Fruit fly (Drosophila melanogaster) whole organism, adult: ENCODE results near the gene mthl5.
A peak's percentile ranks its signal among the peaks of the same experiment; 100 is the strongest.

ENCODE experiments used
- CG11617 ChIP-seq: fragments of 200-800 bp; sonication (Bioruptor generic); optimal IDR thresholded peaks from 2 replicates; lab custom pipeline; 2017; ENCODE audit warnings: mild to moderate bottlenecking, missing biosample characterization, missing genetic modification reagents, missing genetic modification characterization
- CG12768 ChIP-seq: fragments of 200-800 bp; sonication (Bioruptor generic); optimal IDR thresholded peaks from 2 replicates; lab custom pipeline; 2017; ENCODE audit warnings: missing biosample characterization, missing genetic modification characterization, mild to moderate bottlenecking, moderate library complexity, missing genetic modification reagents
- CG14711 ChIP-seq: fragments of 200-800 bp; sonication (Bioruptor generic); optimal IDR thresholded peaks from 2 replicates; lab custom pipeline; 2018; ENCODE audit warnings: missing biosample characterization, mild to moderate bottlenecking, missing genetic modification characterization, moderate library complexity
- CG1620 ChIP-seq: fragments of 200-800 bp; sonication (Bioruptor generic); optimal IDR thresholded peaks from 2 replicates; lab custom pipeline; 2016; ENCODE audit warnings: missing biosample characterization, missing genetic modification characterization
- CG33017 ChIP-seq: fragments of 200-800 bp; sonication (Bioruptor generic); optimal IDR thresholded peaks from 2 replicates; lab custom pipeline; 2018; ENCODE audit warnings: missing biosample characterization, mild to moderate bottlenecking, missing genetic modification characterization, moderate library complexity
- CG5204 ChIP-seq: fragments of 200-800 bp; sonication (Bioruptor generic); optimal IDR thresholded peaks from 2 replicates; lab custom pipeline; 2016; ENCODE audit warnings: missing biosample characterization, missing genetic modification characterization
- CG7045 ChIP-seq: fragments of 200-800 bp; sonication (Bioruptor generic); optimal IDR thresholded peaks from 2 replicates; lab custom pipeline; 2017; ENCODE audit warnings: missing biosample characterization, mild to moderate bottlenecking, missing genetic modification characterization
- CG7101 ChIP-seq: fragments of 200-800 bp; sonication (Bioruptor generic); optimal IDR thresholded peaks from 2 replicates; lab custom pipeline; 2018; ENCODE audit warnings: missing biosample characterization, mild to moderate bottlenecking, missing genetic modification characterization, moderate library complexity
- Clk ChIP-seq: fragments of 200-800 bp; sonication (Bioruptor generic); optimal IDR thresholded peaks from 2 replicates; lab custom pipeline; 2017; ENCODE audit warnings: missing biosample characterization, missing genetic modification characterization
- Crg-1 ChIP-seq: fragments of 200-800 bp; sonication (Bioruptor generic); optimal IDR thresholded peaks from 2 replicates; lab custom pipeline; 2016; ENCODE audit warnings: missing biosample characterization, missing genetic modification characterization
- Hr96 ChIP-seq: fragments of 200-800 bp; sonication (Bioruptor generic); optimal IDR thresholded peaks from 2 replicates; lab custom pipeline; 2016; ENCODE audit warnings: missing biosample characterization, missing genetic modification characterization
- Mnt ChIP-seq: fragments of 200-800 bp; sonication (Bioruptor generic); optimal IDR thresholded peaks from 2 replicates; lab custom pipeline; 2016; ENCODE audit warnings: missing biosample characterization, mild to moderate bottlenecking, missing genetic modification characterization
- bab1 ChIP-seq: fragments of 200-800 bp; sonication (Bioruptor generic); optimal IDR thresholded peaks from 3 replicates; lab custom pipeline; 2019; ENCODE audit warnings: missing biosample characterization, mild to moderate bottlenecking, missing genetic modification characterization, moderate library complexity
- cic ChIP-seq: fragments of 200-800 bp; sonication (Bioruptor generic); optimal IDR thresholded peaks from 2 replicates; lab custom pipeline; 2017; ENCODE audit warnings: missing biosample characterization, mild to moderate bottlenecking, missing genetic modification characterization, moderate library complexity
- cnc ChIP-seq, 2 experiments: fragments of >200 bp; optimal IDR thresholded peaks; 2 replicates each; lab custom pipeline; 2017
- kay ChIP-seq: fragments of 200-800 bp; sonication (Bioruptor generic); peaks from one replicate; lab custom pipeline; 2016; ENCODE audit warnings: missing biosample characterization, missing genetic modification characterization, borderline replicate concordance
- ovo ChIP-seq: fragments of 200-800 bp; sonication (Bioruptor generic); optimal IDR thresholded peaks from 2 replicates; lab custom pipeline; 2016; ENCODE audit warnings: missing biosample characterization, missing genetic modification characterization
- pad ChIP-seq: fragments of 200-800 bp; sonication (Bioruptor generic); optimal IDR thresholded peaks from 3 replicates; lab custom pipeline; 2017; ENCODE audit warnings: missing biosample characterization, missing genetic modification characterization, mild to moderate bottlenecking, moderate library complexity, missing genetic modification reagents
- tj ChIP-seq: fragments of 200-800 bp; sonication (Bioruptor generic); optimal IDR thresholded peaks from 3 replicates; lab custom pipeline; 2017; ENCODE audit warnings: missing biosample characterization, mild to moderate bottlenecking, missing genetic modification characterization, moderate library complexity
- toe ChIP-seq: fragments of 200-800 bp; sonication (Bioruptor generic); optimal IDR thresholded peaks from 2 replicates; lab custom pipeline; 2016; ENCODE audit warnings: missing biosample characterization, missing genetic modification characterization

Gene mthl5

dm6 chr3R:11897282-11897681, 10.3 kb upstream of the mthl5 start, which contains the start of gene CG34307:
CG34307 (plus strand) TSS chr3R:11897582.
- TF ChIP-seq tj (no peak), kay (GFP tag; lab: Kevin White, UChicago) (no peak), Hr96 (GFP tag; lab: Kevin White, UChicago) (no peak), cic (no peak), cnc (optimal IDR thresholded peaks at IDR 0.05; lab: Kevin White, UChicago) (no peak), ovo (GFP tag; lab: Kevin White, UChicago) (no peak), CG5204 (GFP tag; lab: Kevin White, UChicago) (no peak), Mnt (GFP tag; lab: Kevin White, UChicago) (no peak), pad (GFP tag; lab: Kevin White, UChicago) (no peak), Crg-1 (GFP tag; lab: Kevin White, UChicago) (no peak), Clk (GFP tag; lab: Kevin White, UChicago) (no peak), CG12768 (GFP tag; lab: Kevin White, UChicago) (no peak), CG1620 (GFP tag; lab: Kevin White, UChicago) (no peak), CG11617 (no peak), CG14711 (tag; lab: Kevin White, UChicago) (no peak), CG7101 (no peak)

dm6 chr3R:11893197-11893596, 6.2 kb upstream of the mthl5 start, which contains the start of gene Dnali1:
Dnali1 (minus strand) TSS chr3R:11893297.
- no peak for TF ChIP-seq CG11617
- no peak for TF ChIP-seq kay (GFP tag; lab: Kevin White, UChicago)
- no peak for TF ChIP-seq pad (GFP tag; lab: Kevin White, UChicago)
- TF ChIP-seq ovo (GFP tag; lab: Kevin White, UChicago): no peak
- no peak for TF ChIP-seq CG1620 (GFP tag; lab: Kevin White, UChicago)
- TF ChIP-seq cic: no peak

DNA sequence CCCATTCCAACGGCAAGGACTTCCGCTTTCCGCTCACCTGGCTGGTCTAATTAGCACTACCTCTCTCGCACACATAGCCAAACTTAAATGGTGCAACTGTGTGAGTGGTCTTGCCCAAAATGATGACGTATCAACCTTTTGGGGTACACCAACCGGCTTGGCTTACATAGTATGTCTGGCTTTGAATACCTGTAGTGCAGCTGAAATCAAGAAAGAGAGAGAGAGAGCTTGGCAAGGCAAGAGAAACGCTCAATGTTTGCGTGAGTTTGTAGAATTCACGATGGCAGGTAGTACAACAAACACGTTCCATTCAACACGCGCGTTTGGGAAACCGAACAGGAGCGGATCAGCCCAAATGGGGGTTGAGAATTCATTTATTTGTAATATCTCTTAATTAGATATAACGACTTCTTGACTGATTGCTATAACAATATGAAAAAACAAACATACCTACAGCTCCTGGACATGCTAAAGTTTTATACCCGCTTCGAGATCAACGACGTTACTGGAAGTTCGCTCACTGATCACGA, 1.1 kb upstream of the mthl5 start:
- peak; percentile 41 for TF ChIP-seq bab1
- no peak for TF ChIP-seq cnc (optimal IDR thresholded peaks at IDR 0.05; lab: Kevin White, UChicago)
- TF ChIP-seq CG7045 (GFP tag; lab: Kevin White, UChicago): no peak
- TF ChIP-seq Clk (GFP tag; lab: Kevin White, UChicago): no peak
- no peak for TF ChIP-seq CG33017 (tag; lab: Kevin White, UChicago)
- peak; percentile 6 for TF ChIP-seq CG14711 (tag; lab: Kevin White, UChicago)
- peak; percentile 45 for TF ChIP-seq Mnt (GFP tag; lab: Kevin White, UChicago)
- no peak for TF ChIP-seq ovo (GFP tag; lab: Kevin White, UChicago)
- no peak for TF ChIP-seq CG7101
- peak; percentile 33 for TF ChIP-seq tj
- TF ChIP-seq cic: peak; percentile 32
- TF ChIP-seq toe: no peak
- TF ChIP-seq CG1620 (GFP tag; lab: Kevin White, UChicago): peak; percentile 14

dm6 chr3R:11883129-11883528, 3.8 kb downstream of the mthl5 start:
- no peak for TF ChIP-seq pad (GFP tag; lab: Kevin White, UChicago)
- TF ChIP-seq Crg-1 (GFP tag; lab: Kevin White, UChicago): no peak
- TF ChIP-seq CG1620 (GFP tag; lab: Kevin White, UChicago): no peak
- TF ChIP-seq cnc (optimal IDR thresholded peaks at IDR 0.05; lab: Kevin White, UChicago): no peak

- TF ChIP-seq pad (GFP tag; lab: Kevin White, UChicago) (peak; percentile 52), cnc (optimal IDR thresholded peaks at IDR 0.05; lab: Kevin White, UChicago) (no peak), Mnt (GFP tag; lab: Kevin White, UChicago) (peak; percentile 63), CG11617 (peak; percentile 65), tj (peak; percentile 34), cic (no peak), toe (peak; percentile 82), ovo (GFP tag; lab: Kevin White, UChicago) (peak; percentile 43), bab1 (peak; percentile 78), CG1620 (GFP tag; lab: Kevin White, UChicago) (peak; percentile 70), CG14711 (tag; lab: Kevin White, UChicago) (peak; percentile 77), Crg-1 (GFP tag; lab: Kevin White, UChicago) (peak; percentile 62), kay (GFP tag; lab: Kevin White, UChicago) (no peak), CG5204 (GFP tag; lab: Kevin White, UChicago) (peak; percentile 74), CG33017 (tag; lab: Kevin White, UChicago) (peak; percentile 51), CG7101 (peak; percentile 79), CG7045 (GFP tag; lab: Kevin White, UChicago) (peak; percentile 71), Clk (GFP tag; lab: Kevin White, UChicago) (peak; percentile 26), CG12768 (GFP tag; lab: Kevin White, UChicago) (peak; percentile 55), Hr96 (GFP tag; lab: Kevin White, UChicago) (peak; percentile 22)
Observed at dm6 chr3R:11882506-11882953, 4.4 kb downstream of the mthl5 start, which contains the start of the genes CG6962 and CG31368. CG6962 (minus strand) TSS chr3R:11882534. CG31368 (plus strand) TSS chr3R:11882790.

DNA sequence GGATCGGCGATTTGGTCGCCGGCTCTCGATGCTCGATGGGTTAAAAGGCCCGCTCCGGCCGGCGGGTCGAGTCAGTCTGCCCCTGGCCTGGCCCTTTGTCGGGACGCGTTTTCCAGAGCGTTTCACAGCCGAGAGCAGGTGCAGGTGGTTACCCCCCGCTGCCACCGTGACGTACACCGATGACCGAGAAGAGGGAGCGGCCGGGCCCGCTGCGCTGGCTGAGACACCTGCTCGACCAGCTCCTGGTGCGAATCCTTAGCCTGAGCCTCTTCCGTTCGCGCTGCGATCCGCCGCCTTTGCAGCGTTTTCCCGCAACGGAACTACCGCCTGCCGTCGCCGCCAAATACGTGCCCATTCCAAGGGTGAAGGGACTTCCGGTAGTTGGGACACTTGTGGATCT, 9.8 kb downstream of the mthl5 start, which contains the start of gene sad:
Gene sad, plus strand, starts transcription at position 74 of the 400 bp plus-strand sequence.
- TF ChIP-seq CG5204 (GFP tag; lab: Kevin White, UChicago) (no peak), cnc (optimal IDR thresholded peaks at IDR 0.05; lab: Kevin White, UChicago) (no peak), cic (no peak), tj (no peak)
